Worm (Caenorhabditis elegans): ENCODE data around the gene aly-3.

The aly-3 gene

DNA sequence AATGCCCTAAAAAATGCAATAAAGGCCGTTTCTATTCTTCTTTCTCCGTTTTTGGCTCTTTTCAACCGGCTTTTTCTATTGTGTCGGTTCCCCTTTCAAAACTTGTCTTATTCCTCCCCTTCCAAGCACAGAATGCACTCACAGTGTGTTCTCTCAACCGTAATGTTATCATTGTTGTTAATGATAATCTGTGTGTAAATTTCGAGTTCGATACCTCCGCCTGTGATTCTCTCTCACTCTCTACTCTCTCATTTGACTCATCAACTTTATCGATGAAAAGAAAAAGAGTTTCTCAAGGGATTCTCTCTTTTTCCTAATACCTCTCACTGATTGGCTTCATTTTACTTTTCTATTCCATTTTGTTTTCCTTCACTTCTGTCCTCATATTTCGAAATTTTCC, 5.6 kb downstream of the aly-3 start:
- peak; percentile 27 for TF ChIP-seq dve-1 (tag; optimal IDR thresholded peaks at IDR 0.05; ENCODE audit: insufficient read depth)
- peak; percentile 15 for TF ChIP-seq nhr-28 (tag; optimal IDR thresholded peaks at IDR 0.05)
- no peak for TF ChIP-seq lim-7 (GFP tag; IDR thresholded peaks at IDR 0.05)
- TF ChIP-seq T26A8.4 (GFP tag; IDR thresholded peaks at IDR 0.05) = 0 out of 2 replicates have a peak, but pooled peaks have one; percentile 14
- peak in 1 of 2 experiments; percentile 12 for TF ChIP-seq lsy-2 (tag; optimal IDR thresholded peaks at IDR 0.05)
- no peak for TF ChIP-seq daf-19 (GFP tag; conservative IDR thresholded peaks at IDR 0.05)
- no peak for TF ChIP-seq daf-16 (GFP tag; optimal IDR thresholded peaks at IDR 0.05)
- peak; percentile 29 for TF ChIP-seq daf-16 (tag; optimal IDR thresholded peaks at IDR 0.05)
- TF ChIP-seq dmd-6 (GFP tag; IDR thresholded peaks at IDR 0.05) = peak; percentile 30; the same call in 1 of the 2 replicates
- peak; percentile 38 for TF ChIP-seq mes-2 (tag; optimal IDR thresholded peaks at IDR 0.05; ENCODE audit: poor library complexity, severe bottlenecking)
- peak; percentile 86 for TF ChIP-seq pqm-1 (tag; optimal IDR thresholded peaks at IDR 0.05)
- no peak for TF ChIP-seq skn-1 (tag; optimal IDR thresholded peaks at IDR 0.05)

DNA sequence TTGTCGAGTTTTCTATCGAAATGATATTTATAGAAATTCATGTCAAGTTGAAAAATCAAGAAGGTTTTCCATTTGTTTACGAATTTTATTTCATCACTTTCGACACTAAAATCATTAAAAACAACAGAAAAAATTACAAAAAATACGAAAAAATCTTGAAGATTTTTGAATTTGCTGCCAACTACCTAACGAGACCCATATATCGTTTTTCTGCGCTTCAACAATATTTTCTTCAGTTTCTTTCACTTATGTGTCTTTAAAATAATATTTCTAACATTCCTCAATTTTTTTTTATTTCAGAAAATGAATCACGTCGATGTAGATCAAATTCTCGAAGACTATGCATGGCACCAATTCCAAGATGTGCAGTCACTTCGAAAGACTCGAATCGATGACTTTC, 6.1 kb downstream of the aly-3 start, which contains the start of gene lin-24:
Gene lin-24 (plus strand): TSS at position 301 of the 400 bp plus-strand sequence.
- TF ChIP-seq nhr-77 (tag; optimal IDR thresholded peaks at IDR 0.05) = no peak
- no peak for TF ChIP-seq T26A8.4 (GFP tag; IDR thresholded peaks at IDR 0.05)
- TF ChIP-seq ama-1 (optimal IDR thresholded peaks at IDR 0.05) = no peak
- no peak for TF ChIP-seq jun-1 (tag; optimal IDR thresholded peaks at IDR 0.05)
- TF ChIP-seq nhr-11 (tag; optimal IDR thresholded peaks at IDR 0.05) = no peak
- TF ChIP-seq snpc-4 (tag; optimal IDR thresholded peaks at IDR 0.05) = no peak
- TF ChIP-seq mxl-3 (GFP tag; optimal IDR thresholded peaks at IDR 0.05) = no peak
- TF ChIP-seq nhr-41 (GFP tag; IDR thresholded peaks at IDR 0.05) = no peak
- no peak for TF ChIP-seq lsy-2 (tag; optimal IDR thresholded peaks at IDR 0.05)
- TF ChIP-seq daf-16 (GFP tag; optimal IDR thresholded peaks at IDR 0.05) = no peak
- TF ChIP-seq daf-16 (tag; optimal IDR thresholded peaks at IDR 0.05) = no peak
- no peak for TF ChIP-seq lin-39 (tag; optimal IDR thresholded peaks at IDR 0.05)
- no peak for TF ChIP-seq nhr-48 (tag; optimal IDR thresholded peaks at IDR 0.05)
- TF ChIP-seq lir-3 (tag; optimal IDR thresholded peaks at IDR 0.05) = no peak
- TF ChIP-seq nhr-10 (tag; optimal IDR thresholded peaks at IDR 0.05) = no peak
- no peak for TF ChIP-seq dve-1 (tag; optimal IDR thresholded peaks at IDR 0.05; ENCODE audit: insufficient read depth)
- no peak for TF ChIP-seq tra-1 (GFP tag; IDR thresholded peaks at IDR 0.05)
- no peak for TF ChIP-seq dmd-8 (GFP tag; IDR thresholded peaks at IDR 0.05)

DNA sequence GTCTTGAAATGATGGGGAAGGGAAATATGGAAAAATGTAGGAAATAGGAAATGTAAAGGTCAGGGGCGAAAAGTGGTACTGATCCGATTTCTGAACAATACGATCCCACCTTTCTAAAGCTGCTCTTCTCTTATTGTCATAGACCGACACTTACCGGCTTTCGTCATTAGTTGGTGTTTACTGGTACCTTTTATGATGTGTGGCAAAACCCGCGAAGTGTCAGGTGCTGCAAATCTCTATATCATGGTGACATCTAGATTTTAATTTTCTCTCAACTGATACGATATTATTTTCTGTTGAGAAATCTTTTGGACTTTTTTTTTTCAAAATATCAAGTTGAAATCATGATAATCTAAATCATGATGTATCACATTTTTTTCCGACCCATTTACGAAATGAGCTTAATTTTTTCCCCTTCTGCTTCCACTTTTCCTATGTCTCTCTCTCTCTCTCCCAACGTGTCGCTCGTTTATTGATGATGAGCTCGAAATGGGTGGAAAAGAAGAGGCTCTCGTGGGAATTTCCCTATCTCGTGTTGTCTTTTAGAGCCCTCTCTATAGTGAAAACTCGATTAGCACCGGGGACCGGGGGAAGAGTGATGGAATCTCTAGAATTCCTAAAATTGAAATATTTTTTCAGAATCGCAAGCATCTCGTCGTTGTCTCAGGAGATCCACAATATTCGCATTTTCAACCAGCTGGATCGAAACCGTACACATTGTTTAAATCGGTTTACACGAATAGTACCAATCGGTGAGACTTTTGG, 8.4 kb downstream of the aly-3 start:
- TF ChIP-seq Y48G9A.11 (GFP tag; IDR thresholded peaks at IDR 0.05) (no peak), unc-62 (GFP tag; optimal IDR thresholded peaks at IDR 0.05 in 1 of 2) (peak in 1 of 2 experiments; percentile 60), unc-62 (tag; optimal IDR thresholded peaks at IDR 0.05) (no peak), fos-1 (tag; optimal IDR thresholded peaks at IDR 0.05) (no peak), ces-1 (GFP tag; optimal IDR thresholded peaks at IDR 0.05) (no peak), nhr-11 (tag; optimal IDR thresholded peaks at IDR 0.05) (no peak), ceh-44 (GFP tag; IDR thresholded peaks at IDR 0.05) (no peak), hlh-30 (tag; optimal IDR thresholded peaks at IDR 0.05; ENCODE audit: insufficient read depth) (peak; percentile 17), D1046.2 (GFP tag; IDR thresholded peaks at IDR 0.05) (no peak), nhr-41 (GFP tag; IDR thresholded peaks at IDR 0.05) (no peak), ceh-20 (GFP tag; IDR thresholded peaks at IDR 0.05) (0 out of 2 replicates have a peak, but pooled peaks have one; percentile 16)

DNA sequence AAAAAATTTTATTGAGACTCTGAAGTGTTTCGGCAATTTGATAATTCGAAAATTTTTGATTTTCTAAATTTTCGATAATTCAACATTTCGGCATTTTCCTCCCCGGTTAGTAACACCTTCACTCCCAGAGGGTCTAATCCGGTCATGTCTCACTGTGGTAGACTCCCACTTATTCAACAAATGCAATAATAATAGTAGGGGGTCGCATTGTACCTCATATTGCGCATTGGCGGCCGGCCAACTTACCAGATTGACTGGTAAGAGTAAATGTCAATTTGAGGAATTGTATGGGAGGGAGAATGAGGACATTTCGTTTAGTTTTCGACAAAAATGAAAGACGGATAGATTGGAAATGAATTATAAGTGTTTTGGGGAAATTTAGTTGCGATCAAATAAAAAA, 10.7 kb downstream of the aly-3 start:
- no peak for TF ChIP-seq madf-9 (GFP tag; conservative IDR thresholded peaks at IDR 0.05)
- peak; percentile 1 for TF ChIP-seq mes-2 (tag; optimal IDR thresholded peaks at IDR 0.05; ENCODE audit: poor library complexity, severe bottlenecking)
